Fruit fly (Drosophila melanogaster) whole organism, larva: ENCODE data around the gene gcm.

Experiments
- noc ChIP-seq: fragments of 200-800 bp; sonication (Bioruptor generic); optimal IDR thresholded peaks from 3 replicates; lab custom pipeline; 2019; ENCODE audit warnings: missing biosample characterization, mild to moderate bottlenecking, missing genetic modification characterization, moderate library complexity

Gene gcm

dm6 chr2L:9564527-9564926, 17.0 kb downstream of the gcm start:
- peak; percentile 18 for TF ChIP-seq noc (tag; lab: Kevin White, UChicago)

DNA sequence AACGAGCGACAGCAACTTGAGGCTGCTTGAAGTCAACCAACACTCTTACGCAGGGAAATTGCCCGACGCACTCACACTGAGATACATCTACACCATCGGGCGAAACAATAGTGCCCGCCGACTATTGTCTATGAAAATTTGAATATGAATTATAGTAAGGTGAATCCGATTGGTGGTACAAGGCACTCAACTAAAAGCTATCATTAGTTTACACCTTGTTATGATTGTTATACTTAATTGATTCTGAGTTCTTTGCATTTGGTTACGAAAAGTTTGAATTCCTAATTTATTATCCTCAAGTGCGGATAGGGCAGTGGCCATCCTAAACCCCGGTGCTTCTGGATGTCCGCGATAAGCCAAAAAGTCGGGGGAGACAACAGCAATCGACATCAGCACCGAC, 18.8 kb downstream of the gcm start:
- TF ChIP-seq noc (tag; lab: Kevin White, UChicago) = no peak

dm6 chr2L:9560045-9560587, 21.4 kb downstream of the gcm start:
- no peak for TF ChIP-seq noc (tag; lab: Kevin White, UChicago)

DNA sequence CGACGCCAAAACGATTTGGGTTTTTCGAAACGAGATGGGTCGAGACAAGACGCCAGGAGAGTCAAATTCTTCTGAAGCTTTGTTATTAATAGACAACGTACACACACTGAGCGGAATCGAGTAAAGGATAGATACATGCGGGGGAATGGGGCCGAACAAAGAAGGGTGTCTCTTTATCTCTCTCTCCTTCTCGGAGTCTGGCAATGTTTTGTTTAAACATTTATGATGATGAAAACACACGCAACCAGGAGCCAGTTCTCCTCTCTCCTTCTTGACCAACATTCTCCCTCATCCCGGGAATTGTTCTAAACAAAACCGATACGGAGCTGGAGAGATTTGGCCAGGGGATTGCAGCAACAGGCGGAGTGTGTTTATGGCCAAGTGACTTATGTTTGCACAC, 23.7 kb downstream of the gcm start:
- no peak for TF ChIP-seq noc (tag; lab: Kevin White, UChicago)

- no peak for TF ChIP-seq noc (tag; lab: Kevin White, UChicago)
Measured at dm6 chr2L:9550880-9551279, 30.7 kb downstream of the gcm start.

- TF ChIP-seq noc (tag; lab: Kevin White, UChicago) = no peak
Measured at dm6 chr2L:9545511-9545910, 36.0 kb downstream of the gcm start, which contains the start of gene CG13114. Gene CG13114 (plus strand): TSS chr2L:9545811.

- no peak for TF ChIP-seq noc (tag; lab: Kevin White, UChicago)
Measured at dm6 chr2L:9543871-9544270, 37.7 kb downstream of the gcm start, which contains the start of gene CG13113. Gene CG13113 (plus strand): TSS chr2L:9544171.

- no peak for TF ChIP-seq noc (tag; lab: Kevin White, UChicago)
Measured at dm6 chr2L:9542578-9542977, 39.0 kb downstream of the gcm start, which contains the start of gene Cpr30B. Gene Cpr30B (plus strand): TSS chr2L:9542878.

dm6 chr2L:9539988-9540573, 41.5 kb downstream of the gcm start, which contains the start of gene CG17855:
Gene CG17855 (plus strand): TSS chr2L:9540523.
- TF ChIP-seq noc (tag; lab: Kevin White, UChicago) = no peak

DNA sequence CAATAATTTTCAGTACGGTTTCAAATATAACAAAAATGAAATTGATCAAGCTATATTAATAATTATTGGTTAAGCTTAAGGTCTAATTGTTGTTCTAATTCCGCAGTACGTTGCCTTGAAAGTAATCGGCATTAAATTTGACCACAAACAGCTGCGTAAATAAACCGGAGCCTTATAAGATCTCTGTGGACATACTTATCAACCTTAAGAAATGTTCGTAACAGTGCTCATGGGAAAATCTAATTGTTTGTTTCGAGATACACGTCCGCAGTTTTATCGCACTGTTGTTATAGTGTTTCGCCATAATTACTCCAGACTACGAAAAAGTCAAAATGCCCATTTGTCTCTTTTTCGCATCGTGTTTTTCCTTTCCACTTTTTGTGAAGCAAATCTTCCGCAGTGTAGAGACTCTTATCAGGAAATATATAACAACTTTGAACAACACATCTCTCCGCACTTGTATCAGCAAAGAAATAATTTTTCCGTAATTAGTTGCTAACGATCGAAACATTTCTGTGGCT, 51.6 kb downstream of the gcm start:
- peak; percentile 56 for TF ChIP-seq noc (tag; lab: Kevin White, UChicago)
